Worm (Caenorhabditis elegans) whole organism, mixed stage, embryonic: Measurements from ENCODE around the gene W10G11.2.

ENCODE experiments used
- M03D4.4 ChIP-seq: sonication (generic microtip); optimal IDR thresholded peaks from 2 replicates; lab custom pipeline; 2017; ENCODE audit warnings: mild to moderate bottlenecking, missing genetic modification characterization, missing compliant biosample characterization
- bed-3 ChIP-seq: fragments of 200-800 bp; sonication (Bioruptor generic); optimal IDR thresholded peaks from 3 replicates; lab custom pipeline; 2018; ENCODE audit warnings: mild to moderate bottlenecking, missing genetic modification characterization, moderate library complexity, missing compliant biosample characterization
- blmp-1 ChIP-seq: fragments of 150-350 bp; optimal IDR thresholded peaks from 2 replicates; lab custom pipeline; 2014; ENCODE audit warnings: missing biosample characterization, missing genetic modification characterization
- ceh-39 ChIP-seq: fragments of 150-350 bp; optimal IDR thresholded peaks from 2 replicates; lab custom pipeline; 2014; ENCODE audit warnings: missing biosample characterization, missing genetic modification characterization
- ceh-83 ChIP-seq: fragments of 200-800 bp; sonication (Bioruptor generic); optimal IDR thresholded peaks from 2 replicates; lab custom pipeline; 2018; ENCODE audit warnings: mild to moderate bottlenecking, missing genetic modification characterization, missing compliant biosample characterization
- ces-1 ChIP-seq: fragments of 150-350 bp; optimal IDR thresholded peaks from 2 replicates; lab custom pipeline; 2014; ENCODE audit warnings: missing biosample characterization, missing genetic modification reagents, missing genetic modification characterization
- cnd-1 ChIP-seq: fragments of 200-800 bp; sonication (Bioruptor generic); optimal IDR thresholded peaks from 2 replicates; lab custom pipeline; 2018; ENCODE audit warnings: mild to moderate bottlenecking, missing genetic modification characterization, missing compliant biosample characterization
- drap-1 ChIP-seq: fragments of 200-800 bp; sonication (Bioruptor generic); optimal IDR thresholded peaks from 3 replicates; lab custom pipeline; 2018; ENCODE audit warnings: mild to moderate bottlenecking, missing genetic modification characterization, missing compliant biosample characterization
- elt-1 ChIP-seq: sonication (generic microtip); optimal IDR thresholded peaks from 2 replicates; lab custom pipeline; 2017; ENCODE audit warnings: missing genetic modification characterization, mild to moderate bottlenecking, missing compliant biosample characterization, antibody characterized with exemption, moderate library complexity, borderline replicate concordance; ENCODE audit not compliant: insufficient read depth
- elt-3 ChIP-seq: fragments of 150-350 bp; optimal IDR thresholded peaks from 2 replicates; lab custom pipeline; 2014; ENCODE audit warnings: missing biosample characterization, missing genetic modification characterization
- flh-1 ChIP-seq: fragments of 200-800 bp; sonication (Bioruptor generic); optimal IDR thresholded peaks from 2 replicates; lab custom pipeline; 2018; ENCODE audit warnings: mild to moderate bottlenecking, missing genetic modification characterization, moderate library complexity, missing compliant biosample characterization
- ham-2 ChIP-seq: fragments of 200-800 bp; sonication (Bioruptor generic); optimal IDR thresholded peaks from 2 replicates; lab custom pipeline; 2018; ENCODE audit warnings: mild to moderate bottlenecking, missing genetic modification characterization, missing compliant biosample characterization
- hlh-1 ChIP-seq: fragments of 150-350 bp; optimal IDR thresholded peaks from 2 replicates; lab custom pipeline; 2014; ENCODE audit warnings: missing biosample characterization, missing genetic modification reagents, missing genetic modification characterization
- lin-13 ChIP-seq: fragments of 150-350 bp; optimal IDR thresholded peaks from 2 replicates; lab custom pipeline; 2014; ENCODE audit warnings: missing biosample characterization, missing genetic modification characterization
- lin-32 ChIP-seq: fragments of 200-800 bp; sonication (Bioruptor generic); optimal IDR thresholded peaks from 2 replicates; lab custom pipeline; 2018; ENCODE audit warnings: mild to moderate bottlenecking, missing genetic modification characterization, missing compliant biosample characterization
- mab-5 ChIP-seq: fragments of 150-350 bp; optimal IDR thresholded peaks from 2 replicates; lab custom pipeline; 2014; ENCODE audit warnings: missing biosample characterization, missing genetic modification characterization
- mep-1 ChIP-seq: fragments of 150-350 bp; optimal IDR thresholded peaks from 2 replicates; lab custom pipeline; 2017; ENCODE audit warnings: missing biosample characterization, missing genetic modification reagents, missing genetic modification characterization, inconsistent platforms
- mls-2 ChIP-seq: sonication (generic microtip); optimal IDR thresholded peaks from 2 replicates; lab custom pipeline; 2016; ENCODE audit warnings: mild to moderate bottlenecking, missing genetic modification characterization, moderate library complexity, missing compliant biosample characterization
- nhr-12 ChIP-seq: fragments of 150-350 bp; optimal IDR thresholded peaks from 2 replicates; lab custom pipeline; 2014; ENCODE audit warnings: missing biosample characterization, missing genetic modification characterization
- nhr-237 ChIP-seq: fragments of 150-350 bp; optimal IDR thresholded peaks from 2 replicates; lab custom pipeline; 2014; ENCODE audit warnings: missing biosample characterization, missing genetic modification characterization
- nhr-28 ChIP-seq: fragments of 150-350 bp; optimal IDR thresholded peaks from 2 replicates; lab custom pipeline; 2014; ENCODE audit warnings: missing biosample characterization, missing genetic modification characterization
- nhr-76 ChIP-seq: sonication (generic microtip); optimal IDR thresholded peaks from 2 replicates; lab custom pipeline; 2017; ENCODE audit warnings: missing biosample characterization, missing genetic modification characterization
- pha-4 ChIP-seq: fragments of 150-350 bp; optimal IDR thresholded peaks from 2 replicates; lab custom pipeline; 2018; ENCODE audit warnings: missing biosample characterization, missing genetic modification reagents, missing genetic modification characterization
- sem-2 ChIP-seq: fragments of 200-800 bp; sonication (Bioruptor generic); optimal IDR thresholded peaks from 2 replicates; lab custom pipeline; 2018; ENCODE audit warnings: mild to moderate bottlenecking, missing genetic modification characterization, missing compliant biosample characterization
- snpc-4 ChIP-seq: fragments of 150-350 bp; optimal IDR thresholded peaks from 2 replicates; lab custom pipeline; 2014; ENCODE audit warnings: missing biosample characterization, missing genetic modification characterization
- sptf-1 ChIP-seq: sonication (generic microtip); optimal IDR thresholded peaks from 2 replicates; lab custom pipeline; 2017; ENCODE audit warnings: mild to moderate bottlenecking, missing genetic modification characterization, moderate library complexity, missing compliant biosample characterization
- tbx-8 ChIP-seq: fragments of 200-800 bp; sonication (Bioruptor generic); optimal IDR thresholded peaks from 2 replicates; lab custom pipeline; 2018; ENCODE audit warnings: mild to moderate bottlenecking, missing genetic modification characterization, moderate library complexity, missing compliant biosample characterization
- unc-120 ChIP-seq: sonication (generic microtip); optimal IDR thresholded peaks from 2 replicates; lab custom pipeline; 2017; ENCODE audit warnings: missing genetic modification characterization, missing compliant biosample characterization; ENCODE audit not compliant: poor library complexity, severe bottlenecking
- zip-8 ChIP-seq: fragments of 150-350 bp; optimal IDR thresholded peaks from 2 replicates; lab custom pipeline; 2014; ENCODE audit warnings: missing biosample characterization, missing genetic modification characterization
- ztf-11 ChIP-seq: fragments of 150-350 bp; optimal IDR thresholded peaks from 2 replicates; lab custom pipeline; 2014; ENCODE audit warnings: missing biosample characterization, missing genetic modification characterization

The W10G11.2 gene

DNA sequence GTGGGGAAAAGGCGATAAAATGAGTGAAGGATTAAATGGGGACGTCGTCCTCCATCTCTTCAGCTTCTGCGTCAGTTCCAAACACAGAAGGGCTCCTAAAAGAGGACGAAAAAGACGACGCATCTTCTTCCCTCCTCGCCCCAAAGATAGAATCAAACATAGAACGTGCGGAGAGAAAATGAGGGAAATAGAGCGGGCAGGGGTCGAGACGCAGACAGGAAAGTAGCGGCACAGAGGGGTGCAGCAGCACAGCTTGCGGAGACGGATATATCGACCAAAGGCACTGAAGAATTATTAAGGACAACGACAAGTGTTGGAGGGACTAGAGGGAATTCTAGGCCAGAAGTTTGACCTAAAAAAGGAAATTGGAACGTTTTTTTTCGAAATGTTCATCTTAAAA is 14.2 kb downstream of the W10G11.2 start:
- TF ChIP-seq blmp-1 (tag; lab: Kevin White, UChicago) = no peak
- TF ChIP-seq drap-1 = peak; percentile 1
- peak; percentile 10 for TF ChIP-seq ceh-83
- TF ChIP-seq nhr-237 = no peak
- TF ChIP-seq flh-1 (GFP tag; lab: Kevin White, UChicago) = no peak
- no peak for TF ChIP-seq zip-8 (tag; lab: Kevin White, UChicago)
- peak; percentile 34 for TF ChIP-seq mep-1 (tag; lab: Kevin White, UChicago)
- no peak for TF ChIP-seq ztf-11
- TF ChIP-seq mab-5 = no peak
- no peak for TF ChIP-seq sem-2 (GFP tag; lab: Kevin White, UChicago)
- TF ChIP-seq unc-120 (tag; lab: Kevin White, UChicago) = peak; percentile 68
- TF ChIP-seq M03D4.4 (tag; lab: Kevin White, UChicago) = no peak
- TF ChIP-seq ces-1 (GFP tag; lab: Kevin White, UChicago) = peak; percentile 66
- TF ChIP-seq nhr-76 (tag; lab: Kevin White, UChicago) = no peak
- TF ChIP-seq lin-32 (GFP tag; lab: Kevin White, UChicago) = no peak
- TF ChIP-seq cnd-1 (tag; lab: Kevin White, UChicago) = peak; percentile 42
- no peak for TF ChIP-seq bed-3
- TF ChIP-seq elt-1 (tag; lab: Kevin White, UChicago) = no peak
- no peak for TF ChIP-seq snpc-4 (tag; lab: Kevin White, UChicago)
- TF ChIP-seq ham-2 (GFP tag; lab: Kevin White, UChicago) = peak; percentile 45
- peak; percentile 5 for TF ChIP-seq hlh-1 (tag; lab: Kevin White, UChicago)
- TF ChIP-seq ceh-39 = no peak
- no peak for TF ChIP-seq sptf-1 (tag; lab: Kevin White, UChicago)

- TF ChIP-seq elt-1 (tag; lab: Kevin White, UChicago) (no peak), blmp-1 (tag; lab: Kevin White, UChicago) (no peak), tbx-8 (GFP tag; lab: Kevin White, UChicago) (no peak), sptf-1 (tag; lab: Kevin White, UChicago) (no peak), M03D4.4 (tag; lab: Kevin White, UChicago) (no peak), pha-4 (tag; lab: Kevin White, UChicago) (no peak), mls-2 (tag; lab: Kevin White, UChicago) (no peak), sem-2 (GFP tag; lab: Kevin White, UChicago) (no peak), lin-13 (no peak), ceh-39 (no peak), elt-3 (tag; lab: Kevin White, UChicago) (no peak), flh-1 (GFP tag; lab: Kevin White, UChicago) (no peak), bed-3 (no peak), drap-1 (no peak), hlh-1 (tag; lab: Kevin White, UChicago) (no peak), mep-1 (tag; lab: Kevin White, UChicago) (no peak), zip-8 (tag; lab: Kevin White, UChicago) (no peak), ces-1 (GFP tag; lab: Kevin White, UChicago) (no peak)
These were observed 15.0 kb downstream of the W10G11.2 start, which contains the start of gene apd-3 for ce11 chrII:3546381-3546931. TSS of gene apd-3 (minus strand) at chrII:3546431.

ce11 chrII:3540151-3540550 is 21.3 kb downstream of the W10G11.2 start:
- no peak for TF ChIP-seq zip-8 (tag; lab: Kevin White, UChicago)

DNA sequence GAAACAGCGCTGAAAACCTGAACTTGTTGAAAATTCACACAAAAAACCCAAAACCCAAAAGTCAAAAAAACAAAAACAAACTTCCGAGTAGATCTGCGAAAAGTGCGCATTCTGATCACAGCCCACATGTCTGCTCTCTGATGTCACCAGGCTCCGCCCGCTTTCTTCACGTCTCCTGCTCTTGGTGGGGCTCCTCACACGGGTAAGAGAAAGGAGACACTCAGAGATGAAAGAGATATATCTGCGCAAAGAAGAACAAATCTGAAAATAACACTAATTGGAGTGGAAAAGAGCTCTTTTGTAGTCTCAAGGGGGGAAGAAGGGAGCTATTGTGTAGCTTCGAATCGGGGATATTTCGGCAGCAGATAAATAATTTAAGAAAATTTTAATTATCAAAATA is 33.2 kb downstream of the W10G11.2 start, which contains the start of gene ncs-6:
TSS of gene ncs-6 (minus strand) at position 261 of the 400 bp plus-strand sequence.
- TF ChIP-seq mab-5 = no peak
- TF ChIP-seq nhr-76 (tag; lab: Kevin White, UChicago) = no peak
- no peak for TF ChIP-seq lin-13
- TF ChIP-seq hlh-1 (tag; lab: Kevin White, UChicago) = no peak
- no peak for TF ChIP-seq ham-2 (GFP tag; lab: Kevin White, UChicago)
- TF ChIP-seq nhr-28 (tag; lab: Kevin White, UChicago) = no peak
- no peak for TF ChIP-seq blmp-1 (tag; lab: Kevin White, UChicago)
- TF ChIP-seq bed-3 = no peak

- TF ChIP-seq lin-32 (GFP tag; lab: Kevin White, UChicago) = no peak
- no peak for TF ChIP-seq flh-1 (GFP tag; lab: Kevin White, UChicago)
- TF ChIP-seq snpc-4 (tag; lab: Kevin White, UChicago) = no peak
- TF ChIP-seq zip-8 (tag; lab: Kevin White, UChicago) = no peak
- TF ChIP-seq mep-1 (tag; lab: Kevin White, UChicago) = no peak
- TF ChIP-seq tbx-8 (GFP tag; lab: Kevin White, UChicago) = no peak
- TF ChIP-seq nhr-12 (tag; lab: Kevin White, UChicago) = no peak
- no peak for TF ChIP-seq elt-1 (tag; lab: Kevin White, UChicago)
- no peak for TF ChIP-seq sptf-1 (tag; lab: Kevin White, UChicago)
- no peak for TF ChIP-seq mls-2 (tag; lab: Kevin White, UChicago)
- no peak for TF ChIP-seq ham-2 (GFP tag; lab: Kevin White, UChicago)
- no peak for TF ChIP-seq lin-13
These were observed 34.0 kb downstream of the W10G11.2 start for ce11 chrII:3527460-3527859.
